Worm (Caenorhabditis elegans): Measurements from ENCODE around the gene cid-1.
A peak's percentile ranks its signal among the peaks of the same experiment; 100 is the strongest.

The cid-1 gene

DNA sequence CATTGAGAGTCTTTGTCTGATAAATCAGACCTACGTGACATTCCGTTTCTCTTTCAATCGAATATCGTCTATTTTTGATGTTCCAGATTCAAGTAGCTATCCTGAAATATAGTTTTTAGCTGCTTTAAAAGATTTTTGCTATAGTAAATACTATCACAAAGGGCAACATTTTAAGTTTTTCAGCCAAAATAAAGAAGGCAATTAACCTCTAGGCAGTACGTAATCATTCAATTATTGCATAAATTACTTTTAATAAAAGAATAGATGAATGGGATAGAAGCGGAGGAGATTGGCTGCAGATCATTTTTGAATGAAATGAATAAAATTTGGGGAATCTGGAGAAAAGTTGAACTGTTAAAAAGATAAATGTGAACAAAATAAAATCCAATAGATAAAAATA, 4.0 kb upstream of the cid-1 start, which contains the start of gene ulp-1:
Gene ulp-1, minus strand, starts transcription at position 101 of the 400 bp plus-strand sequence.
- TF ChIP-seq W03F9.2 (tag; optimal IDR thresholded peaks at IDR 0.05) (no peak), dao-5 (tag; optimal IDR thresholded peaks at IDR 0.05) (no peak), him-1 (tag; optimal IDR thresholded peaks at IDR 0.05) (no peak)

- TF ChIP-seq W03F9.2 (tag; optimal IDR thresholded peaks at IDR 0.05) (no peak), him-1 (tag; optimal IDR thresholded peaks at IDR 0.05) (no peak), dao-5 (tag; optimal IDR thresholded peaks at IDR 0.05) (no peak)
Measured at ce11 chrIII:5171945-5172344, 1.8 kb upstream of the cid-1 start, which contains the start of gene prp-19. Gene prp-19, minus strand, starts transcription at chrIII:5172045.

DNA sequence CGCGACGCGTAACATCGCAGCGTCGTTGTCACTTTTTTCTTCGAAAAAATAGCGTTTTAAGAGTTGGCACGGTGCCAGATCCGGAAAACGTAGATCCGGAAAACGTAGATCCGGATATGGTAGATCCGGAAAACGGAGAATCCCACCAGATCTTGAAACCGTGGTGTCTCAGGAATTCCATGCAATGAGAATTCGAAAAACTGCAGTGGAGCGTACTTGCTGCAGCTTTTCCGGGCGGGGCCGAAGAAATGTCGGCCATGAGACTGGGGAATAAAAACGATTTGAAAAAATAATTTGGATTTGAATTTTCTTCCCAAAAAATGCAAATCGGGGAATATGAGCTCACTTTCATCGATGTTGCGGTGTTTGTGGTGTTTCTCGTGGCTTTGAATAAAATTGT, 1.3 kb upstream of the cid-1 start, which contains the start of gene K10D2.5:
Gene K10D2.5, plus strand, starts transcription at position 251 of the 400 bp plus-strand sequence.
- TF ChIP-seq W03F9.2 (tag; optimal IDR thresholded peaks at IDR 0.05) (peak; percentile 89), him-1 (tag; optimal IDR thresholded peaks at IDR 0.05) (peak; percentile 86), dao-5 (tag; optimal IDR thresholded peaks at IDR 0.05) (no peak)

ce11 chrIII:5173139-5173538, 583 bp upstream of the cid-1 start, which contains the start of gene emb-1:
Gene emb-1, plus strand, starts transcription at chrIII:5173439.
- TF ChIP-seq W03F9.2 (tag; optimal IDR thresholded peaks at IDR 0.05): no peak
- TF ChIP-seq him-1 (tag; optimal IDR thresholded peaks at IDR 0.05): no peak
- no peak for TF ChIP-seq dao-5 (tag; optimal IDR thresholded peaks at IDR 0.05)

ce11 chrIII:5179166-5179565, 5.4 kb downstream of the cid-1 start:
- TF ChIP-seq dao-5 (tag; optimal IDR thresholded peaks at IDR 0.05) (no peak), him-1 (tag; optimal IDR thresholded peaks at IDR 0.05) (no peak), W03F9.2 (tag; optimal IDR thresholded peaks at IDR 0.05) (no peak)

DNA sequence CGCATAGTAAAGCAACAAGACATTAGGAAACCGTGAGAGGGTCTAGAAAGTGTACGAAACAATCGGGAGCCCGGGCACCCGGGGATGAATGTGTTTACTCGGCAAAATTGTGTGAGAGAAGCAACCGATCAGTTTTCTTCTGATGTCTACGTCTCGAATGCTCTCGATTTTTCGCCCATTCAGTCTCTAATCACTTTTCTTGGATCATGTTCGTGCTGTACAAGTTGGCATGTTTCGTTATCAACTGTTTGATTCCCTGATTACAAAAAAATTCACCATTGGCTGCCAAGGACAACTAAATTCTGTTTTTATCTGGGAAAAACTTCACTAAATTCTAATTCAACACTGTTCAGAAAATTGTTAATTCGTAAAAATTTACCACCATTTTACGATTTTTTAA, 6.9 kb downstream of the cid-1 start:
- no peak for TF ChIP-seq dao-5 (tag; optimal IDR thresholded peaks at IDR 0.05)
- TF ChIP-seq W03F9.2 (tag; optimal IDR thresholded peaks at IDR 0.05): no peak

- TF ChIP-seq W03F9.2 (tag; optimal IDR thresholded peaks at IDR 0.05) (no peak), dao-5 (tag; optimal IDR thresholded peaks at IDR 0.05) (no peak), him-1 (tag; optimal IDR thresholded peaks at IDR 0.05) (no peak)
Measured at ce11 chrIII:5181217-5181616, 7.5 kb downstream of the cid-1 start.

DNA sequence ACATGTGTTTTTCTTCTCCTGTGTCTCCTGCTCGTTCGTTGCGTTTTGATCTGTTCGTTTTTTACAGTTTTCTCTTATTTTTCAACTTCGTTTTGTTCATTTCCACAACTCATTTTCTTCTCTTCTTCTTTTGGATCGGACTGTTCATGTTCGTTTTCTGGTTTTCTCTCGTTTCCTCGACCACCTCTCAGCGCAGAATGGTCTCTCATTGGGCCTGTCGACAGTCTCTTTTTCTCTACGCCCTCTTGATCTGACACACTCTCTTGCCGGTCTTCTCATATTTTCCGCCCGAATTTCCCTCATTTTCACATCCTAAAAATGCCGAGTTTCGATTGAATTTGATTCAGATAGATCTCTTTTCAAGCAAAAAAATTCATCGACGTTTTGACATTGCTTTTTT, 7.9 kb downstream of the cid-1 start:
- TF ChIP-seq W03F9.2 (tag; optimal IDR thresholded peaks at IDR 0.05): no peak
- TF ChIP-seq dao-5 (tag; optimal IDR thresholded peaks at IDR 0.05): no peak
- TF ChIP-seq him-1 (tag; optimal IDR thresholded peaks at IDR 0.05): no peak

- TF ChIP-seq W03F9.2 (tag; optimal IDR thresholded peaks at IDR 0.05): no peak
- no peak for TF ChIP-seq dao-5 (tag; optimal IDR thresholded peaks at IDR 0.05)
- TF ChIP-seq him-1 (tag; optimal IDR thresholded peaks at IDR 0.05): no peak
Measured at ce11 chrIII:5183372-5183771, 9.7 kb downstream of the cid-1 start.

DNA sequence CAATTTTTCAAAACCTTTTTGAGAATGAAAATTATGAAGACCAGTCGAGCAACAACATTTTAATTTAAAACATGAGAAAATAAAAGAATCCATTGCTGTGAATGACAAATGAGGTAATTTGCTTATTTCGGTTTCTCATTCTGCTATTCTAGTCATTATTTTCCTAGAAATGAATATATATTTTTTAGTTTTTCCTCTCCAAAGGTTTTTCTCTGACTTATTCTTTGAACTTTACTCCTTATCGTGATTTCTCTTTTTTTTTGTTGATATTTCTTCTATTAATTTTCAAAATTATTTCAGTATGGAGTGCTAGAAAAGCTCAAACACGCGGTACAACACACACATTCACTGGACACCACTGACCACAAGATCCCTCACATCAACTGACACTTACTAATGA, 11.9 kb downstream of the cid-1 start, which contains the start of gene pup-2:
Gene pup-2, plus strand, starts transcription at position 301 of the 400 bp plus-strand sequence.
- no peak for TF ChIP-seq W03F9.2 (tag; optimal IDR thresholded peaks at IDR 0.05)
- no peak for TF ChIP-seq dao-5 (tag; optimal IDR thresholded peaks at IDR 0.05)

DNA sequence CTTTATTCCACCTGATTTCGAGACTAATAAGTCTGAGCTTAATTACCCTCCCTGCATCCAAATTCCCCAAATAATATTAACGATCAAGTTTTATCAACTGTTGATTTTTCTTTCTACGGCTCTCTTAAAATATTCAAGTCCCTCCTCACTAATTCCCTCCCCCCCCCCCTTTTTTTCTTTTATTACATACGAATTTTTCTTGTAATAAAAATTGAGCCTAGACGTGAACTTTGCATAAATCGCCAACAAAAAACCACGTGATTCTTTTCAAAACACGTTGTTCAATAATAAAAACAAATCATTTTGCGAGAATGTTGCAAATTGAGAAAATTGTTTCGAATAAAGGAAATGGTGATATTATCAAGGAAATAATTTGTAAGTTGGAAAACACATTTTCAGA, 14.7 kb downstream of the cid-1 start, which contains the start of gene K10D2.8:
Gene K10D2.8, plus strand, starts transcription at position 301 of the 400 bp plus-strand sequence.
- TF ChIP-seq dao-5 (tag; optimal IDR thresholded peaks at IDR 0.05): no peak
- TF ChIP-seq him-1 (tag; optimal IDR thresholded peaks at IDR 0.05): no peak
- no peak for TF ChIP-seq W03F9.2 (tag; optimal IDR thresholded peaks at IDR 0.05)

ce11 chrIII:5190179-5190578, 16.5 kb downstream of the cid-1 start:
- no peak for TF ChIP-seq him-1 (tag; optimal IDR thresholded peaks at IDR 0.05)
- no peak for TF ChIP-seq W03F9.2 (tag; optimal IDR thresholded peaks at IDR 0.05)
- TF ChIP-seq dao-5 (tag; optimal IDR thresholded peaks at IDR 0.05): no peak

DNA sequence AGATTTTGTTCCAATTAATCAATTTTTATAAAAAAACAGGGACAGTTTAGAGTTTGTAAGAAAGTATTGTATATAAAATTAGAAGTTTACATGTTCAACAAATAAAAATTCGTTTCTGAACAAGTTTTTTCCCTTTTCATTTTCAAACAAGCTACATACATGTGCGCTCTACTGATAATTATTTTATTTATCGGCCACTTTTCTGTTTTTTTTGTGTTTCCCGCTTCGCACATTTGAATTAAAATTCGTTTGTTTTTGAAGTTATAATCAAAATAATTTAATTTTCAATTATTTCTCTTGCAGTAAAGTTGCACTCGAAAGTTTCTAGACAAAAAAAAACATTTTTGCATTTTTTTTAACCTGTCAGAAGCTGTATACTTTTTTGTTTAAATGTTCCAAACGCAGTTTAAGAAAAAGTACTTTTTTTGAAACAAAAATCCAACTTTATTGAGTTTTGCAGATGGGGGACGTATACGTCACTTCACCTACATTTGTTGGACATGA, 17.0 kb downstream of the cid-1 start, which contains the start of gene hira-1:
Gene hira-1, plus strand, starts transcription at position 454 of the 504 bp plus-strand sequence.
- TF ChIP-seq W03F9.2 (tag; optimal IDR thresholded peaks at IDR 0.05) (peak; percentile 45), dao-5 (tag; optimal IDR thresholded peaks at IDR 0.05) (no peak)

ce11 chrIII:5193266-5193665, 19.5 kb downstream of the cid-1 start:
- no peak for TF ChIP-seq dao-5 (tag; optimal IDR thresholded peaks at IDR 0.05)
- no peak for TF ChIP-seq him-1 (tag; optimal IDR thresholded peaks at IDR 0.05)
- TF ChIP-seq W03F9.2 (tag; optimal IDR thresholded peaks at IDR 0.05): no peak

DNA sequence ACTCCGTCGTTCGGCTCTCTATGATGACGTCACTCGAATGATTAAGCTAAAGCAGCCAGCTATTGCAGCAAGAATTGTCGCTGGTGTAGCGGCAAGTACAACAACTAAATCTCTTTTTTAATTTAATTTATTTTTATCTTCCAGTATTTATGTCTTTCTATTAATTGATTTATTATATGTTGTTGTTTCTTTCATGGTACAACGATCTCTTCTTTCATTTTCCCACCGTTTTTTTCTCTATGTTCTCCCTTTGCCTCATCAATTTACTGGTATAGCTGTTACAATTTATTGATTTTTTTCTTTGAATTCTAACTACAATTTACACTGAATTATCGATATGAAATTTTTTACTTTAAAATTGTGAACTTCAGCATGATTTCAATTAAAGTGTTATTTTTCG, 22.0 kb downstream of the cid-1 start, which contains the start of gene moc-6:
Gene moc-6, plus strand, starts transcription at position 301 of the 400 bp plus-strand sequence.
- no peak for TF ChIP-seq him-1 (tag; optimal IDR thresholded peaks at IDR 0.05)
- no peak for TF ChIP-seq W03F9.2 (tag; optimal IDR thresholded peaks at IDR 0.05)
- TF ChIP-seq dao-5 (tag; optimal IDR thresholded peaks at IDR 0.05): no peak

Measured in whole organism, L4/young adult.